Worm (Caenorhabditis elegans): ENCODE measurements around the gene rars-1.

The rars-1 gene

ce11 chrIII:4870478-4870877 lies 46.5 kb downstream of the rars-1 start, which contains the start of gene gipc-1:
Gene gipc-1, plus strand, starts transcription at chrIII:4870778.
- no peak for TF ChIP-seq peb-1 (tag; optimal IDR thresholded peaks at IDR 0.05)
- TF ChIP-seq snpc-4 (tag; optimal IDR thresholded peaks at IDR 0.05) = no peak
- TF ChIP-seq unc-39 (tag; optimal IDR thresholded peaks at IDR 0.05) = no peak
- TF ChIP-seq ceh-16 (tag; optimal IDR thresholded peaks at IDR 0.05) = no peak
- no peak for TF ChIP-seq sem-4 (tag; optimal IDR thresholded peaks at IDR 0.05)

- TF ChIP-seq unc-62 (GFP tag; optimal IDR thresholded peaks at IDR 0.05) = no peak
- TF ChIP-seq crh-2 (tag; optimal IDR thresholded peaks at IDR 0.05) = no peak
- TF ChIP-seq mbf-1 (tag; optimal IDR thresholded peaks at IDR 0.05) = no peak
- no peak for TF ChIP-seq sma-3 (GFP tag; optimal IDR thresholded peaks at IDR 0.05)
These were observed 48.3 kb downstream of the rars-1 start, which contains the start of the genes msd-4 and C35D10.3 for ce11 chrIII:4868643-4869042. Gene msd-4, minus strand, starts transcription at chrIII:4868743. Gene C35D10.3, plus strand, starts transcription at chrIII:4868921.

- TF ChIP-seq ZK546.5 (tag; optimal IDR thresholded peaks at IDR 0.05) (no peak), nhr-237 (tag; optimal IDR thresholded peaks at IDR 0.05) (no peak), sem-4 (tag; optimal IDR thresholded peaks at IDR 0.05) (no peak), aly-2 (tag; optimal IDR thresholded peaks at IDR 0.05) (no peak), F13H6.1 (tag; optimal IDR thresholded peaks at IDR 0.05) (no peak), nhr-6 (tag; optimal IDR thresholded peaks at IDR 0.05) (no peak), ztf-11 (tag; optimal IDR thresholded peaks at IDR 0.05) (no peak)
These were observed 50.2 kb downstream of the rars-1 start, which contains the start of gene C35D10.17 for ce11 chrIII:4866762-4867161. Gene C35D10.17, plus strand, starts transcription at chrIII:4867062.

All from whole organism, L2 larva.